Worm (Caenorhabditis elegans) whole organism, L3 larva: Measurements from ENCODE around the gene clc-9.

Source experiments
- ama-1 ChIP-seq: fragments of 150-350 bp; optimal IDR thresholded peaks from 2 replicates; lab custom pipeline; 2018
- ceh-28 ChIP-seq: fragments of 150-350 bp; optimal IDR thresholded peaks from 2 replicates; lab custom pipeline; 2014; ENCODE audit warnings: missing biosample characterization, missing genetic modification reagents, missing genetic modification characterization
- ceh-9 ChIP-seq: sonication (generic microtip); optimal IDR thresholded peaks from 2 replicates; lab custom pipeline; 2018; ENCODE audit warnings: missing biosample characterization, missing genetic modification characterization
- elt-1 ChIP-seq: fragments of 150-350 bp; optimal IDR thresholded peaks from 2 replicates; lab custom pipeline; 2014; ENCODE audit warnings: missing biosample characterization, missing genetic modification characterization
- eor-1 ChIP-seq, 2 experiments: fragments of 150-350 bp; optimal IDR thresholded peaks; 2 replicates each; lab custom pipeline; 2014 to 2018; ENCODE audit warnings: missing biosample characterization in 2 of 2, missing genetic modification characterization in 2 of 2
- fkh-10 ChIP-seq: sonication (generic microtip); optimal IDR thresholded peaks from 2 replicates; lab custom pipeline; 2017; ENCODE audit warnings: missing biosample characterization, missing genetic modification reagents, missing genetic modification characterization
- fkh-2 ChIP-seq: fragments of 150-350 bp; optimal IDR thresholded peaks from 2 replicates; lab custom pipeline; 2014; ENCODE audit warnings: missing biosample characterization, missing genetic modification reagents, missing genetic modification characterization
- tbx-2 ChIP-seq: sonication (generic microtip); optimal IDR thresholded peaks from 2 replicates; lab custom pipeline; 2016; ENCODE audit warnings: mild to moderate bottlenecking, missing genetic modification characterization, missing compliant biosample characterization
- ztf-4 ChIP-seq: fragments of 150-350 bp; optimal IDR thresholded peaks from 2 replicates; lab custom pipeline; 2014; ENCODE audit warnings: missing biosample characterization, missing genetic modification characterization

clc-9 gene

DNA sequence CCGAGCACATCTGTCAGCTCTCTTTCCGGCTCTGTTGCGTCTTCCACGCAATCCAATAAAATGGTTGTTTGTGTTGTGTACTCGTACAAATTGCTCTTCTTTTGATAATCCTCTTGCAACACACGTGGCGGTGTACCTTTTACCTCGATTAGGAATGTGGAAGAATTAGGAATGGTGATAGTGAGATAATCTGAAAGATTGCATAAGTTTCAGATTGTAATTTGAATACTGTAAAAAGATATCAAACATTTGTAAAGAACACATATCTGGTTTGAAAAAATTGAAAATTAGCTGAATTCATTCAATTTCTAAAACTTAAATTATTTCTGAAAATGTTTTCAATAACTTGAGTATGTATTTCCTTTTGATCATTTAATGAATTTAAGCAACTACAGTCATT, 52.1 kb downstream of the clc-9 start, which contains the start of gene C08F8.6:
Gene C08F8.6 (minus strand): TSS at position 101 of the 400 bp plus-strand sequence.
- no peak for TF ChIP-seq ceh-9
- TF ChIP-seq tbx-2 = no peak
- TF ChIP-seq ceh-28 (tag; lab: Kevin White, UChicago) = no peak
- TF ChIP-seq eor-1 (tag; optimal IDR thresholded peaks at IDR 0.05; lab: Kevin White, UChicago) = no peak
- no peak for TF ChIP-seq elt-1 (tag; lab: Kevin White, UChicago)
- TF ChIP-seq fkh-2 (tag; lab: Kevin White, UChicago) = no peak
- TF ChIP-seq fkh-10 (GFP tag; lab: Kevin White, UChicago) = no peak
- no peak for TF ChIP-seq ama-1 (lab: Kevin White, UChicago)
- TF ChIP-seq ztf-4 (tag; lab: Kevin White, UChicago) = no peak
- TF ChIP-seq, all 47 proteins: peak for 0
